Fruit fly (Drosophila melanogaster): ENCODE measurements around the gene Cdc7.

DNA sequence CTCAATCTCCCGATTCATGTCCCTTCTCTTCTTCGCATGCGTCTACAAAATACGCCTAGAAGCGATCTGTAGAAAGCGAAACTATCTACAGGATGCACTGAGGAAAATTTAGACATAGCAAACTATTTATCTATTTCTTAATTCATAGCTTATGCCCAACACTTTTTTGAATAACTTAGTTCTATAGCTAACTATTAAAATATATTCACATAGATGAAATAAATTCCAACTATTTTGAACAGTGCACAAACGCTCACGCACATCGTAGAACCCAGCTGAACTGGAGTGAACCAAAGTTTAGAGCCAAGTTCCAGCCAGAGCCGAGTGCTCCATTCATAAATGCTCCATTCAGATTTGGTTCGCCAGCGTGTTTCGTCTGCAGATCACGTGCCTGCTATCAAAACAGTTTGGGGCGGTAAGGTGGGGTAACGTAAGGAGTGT is 32.8 kb upstream of the Cdc7 start:
- no peak for TF ChIP-seq CG5204 (GFP tag; optimal IDR thresholded peaks at IDR 0.05)
- no peak for TF ChIP-seq CG7045 (GFP tag; optimal IDR thresholded peaks at IDR 0.05)
- TF ChIP-seq bab1 (GFP tag; optimal IDR thresholded peaks at IDR 0.05), result no peak
